Worm (Caenorhabditis elegans): ENCODE results near the gene fbl-1.

DNA sequence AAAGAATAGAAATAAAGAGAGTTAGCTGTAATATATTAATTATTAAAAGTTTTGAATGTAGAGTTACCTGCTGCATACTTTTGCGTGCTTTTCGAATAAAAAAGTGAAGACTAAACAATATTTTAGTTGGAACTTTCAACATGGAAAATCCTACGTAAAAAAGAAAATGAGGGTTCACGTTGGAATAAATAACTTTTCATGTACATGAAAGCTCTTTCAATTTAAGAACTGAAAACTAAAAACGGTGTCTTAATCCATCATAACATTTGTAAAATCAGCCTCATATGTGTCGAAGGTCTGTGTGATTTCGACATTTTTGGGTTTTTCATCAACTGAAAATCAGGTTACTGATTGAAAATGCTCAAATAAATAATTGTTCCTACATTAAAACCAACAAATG lies 34.4 kb upstream of the fbl-1 start, which contains the start of gene ttr-9:
- TF ChIP-seq attf-5 (GFP tag; optimal IDR thresholded peaks at IDR 0.05) = no peak
- no peak for TF ChIP-seq zim-3 (tag; optimal IDR thresholded peaks at IDR 0.05)
- no peak for TF ChIP-seq nhr-90 (tag; optimal IDR thresholded peaks at IDR 0.05)
- TF ChIP-seq snpc-1.1 (tag; optimal IDR thresholded peaks at IDR 0.05; ENCODE audit: insufficient read depth) = no peak
